Worm (Caenorhabditis elegans) whole organism, late embryonic: Measurements from ENCODE around the gene cdc-25.4.

Source experiments
- C38D4.7 ChIP-seq: fragments of 200-800 bp; sonication (Bioruptor generic); optimal IDR thresholded peaks from 2 replicates; lab custom pipeline; 2018; ENCODE audit warnings: mild to moderate bottlenecking, missing genetic modification characterization, moderate library complexity, missing compliant biosample characterization
- F13H6.1 ChIP-seq: sonication (generic microtip); optimal IDR thresholded peaks from 2 replicates; lab custom pipeline; 2016; ENCODE audit warnings: missing genetic modification characterization, missing compliant biosample characterization
- T23F11.4 ChIP-seq: fragments of 200-800 bp; sonication (Bioruptor generic); optimal IDR thresholded peaks from 2 replicates; lab custom pipeline; 2018; ENCODE audit warnings: mild to moderate bottlenecking, missing genetic modification characterization, missing compliant biosample characterization
- Y22D7AL.16 ChIP-seq: sonication (generic microtip); optimal IDR thresholded peaks from 2 replicates; lab custom pipeline; 2016; ENCODE audit warnings: missing genetic modification characterization, missing compliant biosample characterization
- ama-1 ChIP-seq: fragments of 150-350 bp; optimal IDR thresholded peaks from 2 replicates; lab custom pipeline; 2014
- ceh-24 ChIP-seq: sonication (generic microtip); optimal IDR thresholded peaks from 2 replicates; lab custom pipeline; 2016; ENCODE audit warnings: mild to moderate bottlenecking, missing genetic modification characterization, missing compliant biosample characterization
- ceh-30 ChIP-seq: fragments of 150-350 bp; optimal IDR thresholded peaks from 2 replicates; lab custom pipeline; 2014; ENCODE audit warnings: missing biosample characterization, missing genetic modification characterization
- ceh-31 ChIP-seq: sonication (generic microtip); optimal IDR thresholded peaks from 2 replicates; lab custom pipeline; 2016; ENCODE audit warnings: missing genetic modification characterization, missing compliant biosample characterization
- ceh-45 ChIP-seq: fragments of 200-800 bp; sonication (Bioruptor generic); IDR thresholded peaks from 2 replicates; pipeline ENCODE4 v1.3.6; 2022; ENCODE audit warnings: missing genetic modification reagents, missing genetic modification characterization, missing compliant biosample characterization
- ceh-9 ChIP-seq: sonication (generic microtip); optimal IDR thresholded peaks from 2 replicates; lab custom pipeline; 2016; ENCODE audit warnings: mild to moderate bottlenecking, missing genetic modification characterization, inconsistent platforms, missing compliant biosample characterization
- dmd-4 ChIP-seq: sonication (generic microtip); optimal IDR thresholded peaks from 2 replicates; lab custom pipeline; 2016; ENCODE audit warnings: borderline replicate concordance, missing genetic modification characterization, missing compliant biosample characterization
- dve-1 ChIP-seq: sonication (generic microtip); optimal IDR thresholded peaks from 2 replicates; lab custom pipeline; 2017; ENCODE audit warnings: antibody characterized with exemption, mild to moderate bottlenecking, missing genetic modification characterization, missing compliant biosample characterization
- elt-2 ChIP-seq: sonication (generic microtip); optimal IDR thresholded peaks from 2 replicates; lab custom pipeline; 2016; ENCODE audit warnings: missing genetic modification reagents, missing genetic modification characterization, missing compliant biosample characterization
- elt-4 ChIP-seq: sonication (generic microtip); optimal IDR thresholded peaks from 2 replicates; lab custom pipeline; 2016; ENCODE audit warnings: missing genetic modification characterization, missing compliant biosample characterization
- fax-1 ChIP-seq: sonication (generic microtip); optimal IDR thresholded peaks from 2 replicates; lab custom pipeline; 2016; ENCODE audit warnings: missing genotype, missing genetic modification characterization, missing compliant biosample characterization
- fkh-10 ChIP-seq: fragments of 150-350 bp; optimal IDR thresholded peaks from 2 replicates; lab custom pipeline; 2014; ENCODE audit warnings: missing biosample characterization, missing genetic modification reagents, missing genetic modification characterization
- fkh-6 ChIP-seq: sonication (generic microtip); optimal IDR thresholded peaks from 2 replicates; lab custom pipeline; 2016; ENCODE audit warnings: missing genetic modification characterization, missing compliant biosample characterization
- gmeb-2 ChIP-seq: sonication (generic microtip); optimal IDR thresholded peaks from 2 replicates; lab custom pipeline; 2016; ENCODE audit warnings: missing genetic modification characterization, inconsistent platforms, missing compliant biosample characterization
- hlh-30 ChIP-seq: sonication (generic microtip); optimal IDR thresholded peaks from 2 replicates; lab custom pipeline; 2017; ENCODE audit warnings: antibody characterized with exemption, missing genetic modification characterization, missing compliant biosample characterization; ENCODE audit not compliant: insufficient read depth
- hlh-8 ChIP-seq: sonication (generic microtip); optimal IDR thresholded peaks from 2 replicates; lab custom pipeline; 2016; ENCODE audit warnings: missing genotype, missing genetic modification characterization, missing compliant biosample characterization
- lim-6 ChIP-seq: sonication (generic microtip); optimal IDR thresholded peaks from 2 replicates; lab custom pipeline; 2016; ENCODE audit warnings: missing genetic modification characterization, missing compliant biosample characterization
- madf-2 ChIP-seq: sonication (generic microtip); optimal IDR thresholded peaks from 2 replicates; lab custom pipeline; 2017; ENCODE audit warnings: missing genetic modification characterization, missing compliant biosample characterization
- mec-3 ChIP-seq: sonication (generic microtip); optimal IDR thresholded peaks from 2 replicates; lab custom pipeline; 2016; ENCODE audit warnings: borderline replicate concordance, missing genetic modification characterization, missing compliant biosample characterization
- nhr-11 ChIP-seq: fragments of 150-350 bp; optimal IDR thresholded peaks from 2 replicates; lab custom pipeline; 2014; ENCODE audit warnings: missing biosample characterization, missing genetic modification characterization
- npax-4 ChIP-seq: sonication (generic microtip); optimal IDR thresholded peaks from 2 replicates; lab custom pipeline; 2016; ENCODE audit warnings: missing genetic modification characterization, missing compliant biosample characterization
- pat-9 ChIP-seq: fragments of 200-800 bp; sonication (Bioruptor generic); optimal IDR thresholded peaks from 2 replicates; lab custom pipeline; 2018; ENCODE audit warnings: mild to moderate bottlenecking, missing genetic modification characterization, moderate library complexity, missing compliant biosample characterization
- pax-1 ChIP-seq: fragments of 150-350 bp; optimal IDR thresholded peaks from 2 replicates; lab custom pipeline; 2014; ENCODE audit warnings: missing biosample characterization, missing genetic modification characterization
- pha-4 ChIP-seq: fragments of 150-350 bp; optimal IDR thresholded peaks from 2 replicates; lab custom pipeline; 2018; ENCODE audit warnings: missing biosample characterization, missing genetic modification reagents, missing genetic modification characterization
- pqm-1 ChIP-seq: sonication (generic microtip); optimal IDR thresholded peaks from 2 replicates; lab custom pipeline; 2016; ENCODE audit warnings: missing genetic modification characterization, missing compliant biosample characterization
- pros-1 ChIP-seq: fragments of 150-350 bp; optimal IDR thresholded peaks from 2 replicates; lab custom pipeline; 2014; ENCODE audit warnings: missing biosample characterization, missing genetic modification reagents, missing genetic modification characterization
- ref-2 ChIP-seq: sonication (generic microtip); optimal IDR thresholded peaks from 2 replicates; lab custom pipeline; 2016; ENCODE audit warnings: missing genetic modification characterization, missing compliant biosample characterization
- sdc-2 ChIP-seq: sonication (generic microtip); optimal IDR thresholded peaks from 2 replicates; lab custom pipeline; 2016; ENCODE audit warnings: missing genotype, missing genetic modification characterization, missing compliant biosample characterization
- sox-2 ChIP-seq: fragments of 200-800 bp; sonication (Bioruptor generic); IDR thresholded peaks from 2 replicates; pipeline ENCODE4 v1.3.6; 2022; ENCODE audit warnings: missing genetic modification reagents, missing genetic modification characterization, missing compliant biosample characterization
- ttx-3 ChIP-seq: sonication (generic microtip); optimal IDR thresholded peaks from 2 replicates; lab custom pipeline; 2016; ENCODE audit warnings: missing genetic modification reagents, missing genetic modification characterization, missing compliant biosample characterization
- unc-42 ChIP-seq: sonication (generic microtip); optimal IDR thresholded peaks from 2 replicates; lab custom pipeline; 2016; ENCODE audit warnings: missing genotype, missing genetic modification characterization, missing compliant biosample characterization
- unc-86 ChIP-seq: sonication (generic microtip); optimal IDR thresholded peaks from 2 replicates; lab custom pipeline; 2016; ENCODE audit warnings: missing genetic modification characterization, missing compliant biosample characterization
- ztf-16 ChIP-seq: sonication (generic microtip); optimal IDR thresholded peaks from 2 replicates; lab custom pipeline; 2017; ENCODE audit warnings: missing genetic modification characterization, missing compliant biosample characterization

The cdc-25.4 gene

DNA sequence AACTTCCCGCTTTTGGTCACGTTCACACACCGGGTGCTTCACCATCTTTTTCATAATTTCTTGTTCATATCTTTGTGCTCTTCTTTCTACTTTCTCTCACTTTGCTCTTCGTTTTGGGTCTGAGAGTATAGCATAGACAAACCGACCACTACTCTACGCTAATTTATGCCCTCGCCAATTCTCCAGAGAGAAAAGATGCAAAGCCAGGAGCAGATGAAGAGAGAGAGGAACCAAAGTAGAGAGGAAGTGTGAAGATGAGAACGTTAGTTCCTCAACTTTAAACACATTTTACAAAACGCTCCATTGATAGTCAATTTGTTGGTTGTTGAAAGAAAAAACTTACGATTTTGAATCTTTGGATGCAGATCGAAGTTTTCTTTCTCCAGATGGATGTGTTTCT is 21.5 kb downstream of the cdc-25.4 start:
- TF ChIP-seq madf-2 (tag; lab: Kevin White, UChicago) (no peak), C38D4.7 (GFP tag; lab: Kevin White, UChicago) (no peak), ceh-24 (tag; lab: Kevin White, UChicago) (no peak), pros-1 (tag; lab: Kevin White, UChicago) (no peak), ceh-31 (no peak), unc-86 (tag; lab: Kevin White, UChicago) (no peak), pqm-1 (no peak), fax-1 (tag; lab: Kevin White, UChicago) (no peak), sox-2 (GFP tag; lab: Robert Waterston, UW) (no peak), Y22D7AL.16 (tag; lab: Kevin White, UChicago) (no peak), unc-42 (tag; lab: Kevin White, UChicago) (no peak), hlh-30 (tag; lab: Kevin White, UChicago) (no peak), ceh-45 (GFP tag; lab: Robert Waterston, UW) (no peak), ttx-3 (tag; lab: Kevin White, UChicago) (no peak), ref-2 (no peak)

DNA sequence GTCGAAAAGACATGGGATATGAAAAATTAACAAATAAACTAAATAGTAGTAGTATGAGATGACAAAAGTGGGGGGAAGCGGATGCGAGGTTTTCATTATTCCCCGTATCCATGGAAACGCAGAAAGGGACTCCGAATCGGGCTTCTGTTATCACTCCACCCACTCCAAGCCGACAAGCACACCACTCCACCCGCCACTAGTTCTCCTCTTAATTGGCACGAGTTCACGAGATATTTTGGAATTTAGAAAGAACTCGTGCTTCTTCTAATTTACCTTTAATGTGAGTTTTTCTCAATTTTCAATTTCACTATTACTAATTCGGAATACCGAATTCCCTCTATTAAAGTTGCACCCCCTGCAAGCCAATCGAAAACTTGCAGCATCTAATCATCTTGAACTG is 22.9 kb downstream of the cdc-25.4 start:
- no peak for TF ChIP-seq ceh-9 (tag; lab: Kevin White, UChicago)

DNA sequence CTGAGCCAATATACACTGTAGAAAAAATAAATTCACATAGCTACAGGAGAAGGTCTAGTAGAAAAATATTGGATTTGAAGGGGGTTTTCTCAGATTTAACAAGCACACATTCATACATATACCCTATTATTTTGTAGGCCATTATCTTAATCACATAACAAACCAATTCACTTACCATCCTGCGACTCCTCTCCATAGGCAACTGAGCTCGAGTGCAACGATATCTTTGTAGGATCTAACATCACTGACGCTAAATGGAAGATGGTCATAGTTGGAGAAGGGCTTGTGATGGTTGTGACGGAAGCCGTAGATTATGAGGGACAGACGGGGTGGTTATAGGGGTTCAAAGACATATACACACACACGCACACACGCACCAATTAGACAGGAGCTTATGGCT is 25.1 kb downstream of the cdc-25.4 start:
- TF ChIP-seq pqm-1, result no peak
- TF ChIP-seq fkh-10, result no peak
- no peak for TF ChIP-seq Y22D7AL.16 (tag; lab: Kevin White, UChicago)
- TF ChIP-seq npax-4 (tag; lab: Kevin White, UChicago), result no peak
- TF ChIP-seq ztf-16, result no peak
- TF ChIP-seq fkh-6, result no peak
- no peak for TF ChIP-seq elt-4
- TF ChIP-seq pat-9 (tag; lab: Kevin White, UChicago), result no peak
- no peak for TF ChIP-seq madf-2 (tag; lab: Kevin White, UChicago)
- TF ChIP-seq gmeb-2 (tag; lab: Kevin White, UChicago), result no peak
- no peak for TF ChIP-seq hlh-8
- TF ChIP-seq ref-2, result no peak
- TF ChIP-seq, all 69 proteins: peak for 0

DNA sequence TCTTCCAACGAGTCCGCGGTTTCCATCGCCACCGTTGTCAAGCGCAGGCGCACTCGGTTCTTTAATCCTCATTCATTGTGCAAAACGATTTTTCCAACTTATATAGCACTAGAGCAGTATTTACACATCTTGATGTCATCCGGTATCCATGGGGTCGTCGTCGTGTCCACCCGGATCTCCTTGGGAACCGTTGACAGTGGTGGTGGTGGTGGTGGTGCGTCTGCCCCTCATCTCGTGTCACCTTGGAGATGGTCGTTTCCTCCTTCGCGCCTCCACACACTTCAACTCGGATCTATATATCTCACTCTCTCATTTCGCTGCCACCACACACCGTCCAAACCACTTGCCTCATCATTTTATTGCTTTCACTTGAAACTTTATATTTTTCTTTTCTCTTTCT is 26.5 kb downstream of the cdc-25.4 start:
- TF ChIP-seq ceh-9 (tag; lab: Kevin White, UChicago) (no peak), T23F11.4 (GFP tag; lab: Kevin White, UChicago) (peak; percentile 38)

DNA sequence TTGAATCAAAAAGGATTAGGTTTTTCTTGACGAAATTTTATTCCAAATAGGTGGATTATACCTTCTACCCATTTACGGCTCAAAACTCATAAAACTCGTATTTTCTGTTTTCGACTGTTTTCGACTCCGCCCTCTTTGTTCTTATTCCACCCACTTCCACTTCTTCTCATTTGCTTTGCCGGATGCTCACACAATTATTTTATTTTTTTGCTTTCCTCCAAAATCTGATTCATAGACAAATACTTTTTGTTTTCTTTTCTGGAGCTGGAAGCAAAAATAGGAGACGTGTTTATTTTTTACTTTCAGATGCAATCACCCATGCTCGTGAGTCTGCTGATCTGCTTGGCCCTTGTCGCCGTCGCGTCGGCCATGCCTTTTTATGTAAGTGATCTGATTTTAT is 34.2 kb downstream of the cdc-25.4 start, which contains the start of gene nlp-63:
TSS of gene nlp-63 (plus strand) at position 301 of the 400 bp plus-strand sequence.
- TF ChIP-seq ceh-31 (no peak), ceh-30 (tag; lab: Kevin White, UChicago) (no peak), dmd-4 (tag; lab: Kevin White, UChicago) (no peak), pha-4 (tag; lab: Kevin White, UChicago) (no peak), pat-9 (tag; lab: Kevin White, UChicago) (no peak), madf-2 (tag; lab: Kevin White, UChicago) (no peak), F13H6.1 (tag; lab: Kevin White, UChicago) (no peak)

DNA sequence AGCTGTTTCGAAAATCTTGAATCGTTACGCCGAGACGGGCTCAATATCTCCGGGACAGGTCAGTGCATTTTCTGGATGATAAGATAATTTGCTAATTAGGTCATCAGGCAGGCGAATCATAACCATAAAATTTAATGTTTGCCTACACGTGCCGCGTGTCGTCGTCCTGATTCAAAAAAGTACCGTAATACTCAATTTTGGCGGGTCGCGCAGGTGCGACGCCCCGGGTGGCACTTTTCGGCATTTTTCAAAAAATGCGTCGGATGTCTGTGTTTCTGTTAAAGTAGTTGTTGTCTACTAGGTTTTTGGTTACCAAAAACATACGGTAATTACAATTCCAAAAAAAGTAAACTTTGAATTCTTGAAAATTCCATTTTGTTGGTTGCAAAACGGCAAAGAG is 41.8 kb downstream of the cdc-25.4 start:
- TF ChIP-seq lim-6 (tag; lab: Kevin White, UChicago) (no peak), ztf-16 (no peak), C38D4.7 (GFP tag; lab: Kevin White, UChicago) (no peak), ttx-3 (tag; lab: Kevin White, UChicago) (no peak), dve-1 (no peak), pha-4 (tag; lab: Kevin White, UChicago) (no peak), sdc-2 (no peak), mec-3 (no peak), ama-1 (lab: Kevin White, UChicago) (no peak), gmeb-2 (tag; lab: Kevin White, UChicago) (no peak), nhr-11 (tag; lab: Kevin White, UChicago) (no peak), elt-2 (tag; lab: Kevin White, UChicago) (no peak), pax-1 (tag; lab: Kevin White, UChicago) (no peak)
